Worm (Caenorhabditis elegans) whole organism, L4/young adult: ENCODE results near the gene C05C10.2.

Experiments
- W03F9.2 ChIP-seq: fragments of 150-350 bp; optimal IDR thresholded peaks from 2 replicates; lab custom pipeline; 2014; ENCODE audit warnings: missing biosample characterization, missing genetic modification characterization
- dao-5 ChIP-seq: sonication (generic microtip); optimal IDR thresholded peaks from 2 replicates; lab custom pipeline; 2016; ENCODE audit warnings: missing genotype, missing genetic modification characterization, moderate library complexity, missing compliant biosample characterization
- him-1 ChIP-seq: sonication (generic microtip); optimal IDR thresholded peaks from 2 replicates; lab custom pipeline; 2016; ENCODE audit warnings: missing genotype, missing genetic modification reagents, missing genetic modification characterization, missing compliant biosample characterization

- TF ChIP-seq W03F9.2 (tag; lab: Kevin White, UChicago) (no peak), him-1 (tag; lab: Kevin White, UChicago) (no peak), dao-5 (tag; lab: Kevin White, UChicago) (no peak)
Observed at ce11 chrII:9974967-9975366, 52.9 kb downstream of the C05C10.2 start, which contains the start of gene aakg-5.
